Worm (Caenorhabditis elegans) whole organism, L3 larva: Measurements from ENCODE around the gene F45E4.5.

Experiments used
- R02D3.7 ChIP-seq: fragments of 150-350 bp; optimal IDR thresholded peaks from 2 replicates; lab custom pipeline; 2014; ENCODE audit warnings: missing biosample characterization, missing genetic modification characterization
- ceh-82 ChIP-seq: fragments of 150-350 bp; optimal IDR thresholded peaks from 2 replicates; lab custom pipeline; 2014; ENCODE audit warnings: missing biosample characterization, missing genetic modification characterization
- egl-27 ChIP-seq: sonication (generic microtip); optimal IDR thresholded peaks from 4 replicates; lab custom pipeline; 2017; ENCODE audit warnings: missing biosample characterization, missing genetic modification reagents, missing genetic modification characterization
- eor-1 ChIP-seq, 2 experiments: fragments of 150-350 bp; optimal IDR thresholded peaks; 2 replicates each; lab custom pipeline; 2014 to 2018; ENCODE audit warnings: missing biosample characterization in 2 of 2, missing genetic modification characterization in 2 of 2
- fkh-10 ChIP-seq: sonication (generic microtip); optimal IDR thresholded peaks from 2 replicates; lab custom pipeline; 2017; ENCODE audit warnings: missing biosample characterization, missing genetic modification reagents, missing genetic modification characterization
- lin-39 ChIP-seq: fragments of 150-350 bp; optimal IDR thresholded peaks from 2 replicates; lab custom pipeline; 2018; ENCODE audit warnings: missing biosample characterization, missing genetic modification reagents, missing genetic modification characterization
- nfya-1 ChIP-seq: sonication (generic microtip); optimal IDR thresholded peaks from 2 replicates; lab custom pipeline; 2017; ENCODE audit warnings: missing genetic modification characterization, mild to moderate bottlenecking, missing compliant biosample characterization, antibody characterized with exemption, moderate library complexity; ENCODE audit not compliant: insufficient read depth
- nhr-11 ChIP-seq: fragments of 150-350 bp; optimal IDR thresholded peaks from 2 replicates; lab custom pipeline; 2014; ENCODE audit warnings: missing biosample characterization, missing genetic modification characterization
- nhr-23 ChIP-seq: fragments of 150-350 bp; optimal IDR thresholded peaks from 2 replicates; lab custom pipeline; 2014; ENCODE audit warnings: missing biosample characterization, missing genetic modification reagents, missing genetic modification characterization
- nhr-237 ChIP-seq: fragments of 150-350 bp; optimal IDR thresholded peaks from 2 replicates; lab custom pipeline; 2014; ENCODE audit warnings: missing biosample characterization, missing genetic modification characterization
- nhr-28 ChIP-seq: fragments of 150-350 bp; optimal IDR thresholded peaks from 2 replicates; lab custom pipeline; 2014; ENCODE audit warnings: missing biosample characterization, missing genetic modification characterization
- nhr-77 ChIP-seq: fragments of 150-350 bp; optimal IDR thresholded peaks from 2 replicates; lab custom pipeline; 2014; ENCODE audit warnings: missing biosample characterization, missing genetic modification characterization
- pha-4 ChIP-seq: fragments of 150-350 bp; optimal IDR thresholded peaks from 2 replicates; lab custom pipeline; 2014; ENCODE audit warnings: missing biosample characterization, missing genetic modification reagents, missing genetic modification characterization
- skn-1 ChIP-seq: fragments of 150-350 bp; optimal IDR thresholded peaks from 2 replicates; lab custom pipeline; 2014; ENCODE audit warnings: missing biosample characterization, missing genetic modification characterization

DNA sequence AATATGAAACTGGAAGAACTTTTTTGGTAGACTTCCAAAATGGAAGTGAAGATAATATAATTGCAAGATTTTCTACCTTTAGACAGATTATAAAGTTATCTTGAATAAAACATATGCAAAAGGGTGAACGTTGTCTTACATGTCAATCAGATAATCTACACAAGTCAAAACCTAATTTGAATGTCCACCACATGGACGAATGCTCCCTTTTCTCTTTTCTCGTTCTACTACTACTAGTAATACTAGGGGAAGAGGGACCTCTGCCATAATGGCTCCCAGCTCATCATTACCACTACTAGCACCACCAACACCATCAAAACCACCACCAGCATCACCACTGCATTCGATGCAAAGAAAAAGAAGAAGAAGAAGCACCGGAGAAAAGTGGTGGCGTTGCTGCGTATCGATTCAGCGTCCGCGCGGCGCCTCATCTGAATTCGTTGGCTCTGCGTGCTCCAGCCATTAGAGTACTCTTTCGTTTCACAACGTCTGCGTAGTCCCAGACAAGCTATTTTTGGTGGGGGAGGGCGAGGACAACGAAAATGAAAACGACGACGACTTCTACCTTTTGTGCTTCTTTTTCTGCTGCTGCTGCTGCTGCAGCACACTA lies 43.5 kb downstream of the F45E4.5 start:
- TF ChIP-seq nhr-28 (tag; lab: Kevin White, UChicago) = no peak
- no peak for TF ChIP-seq nhr-23
- TF ChIP-seq pha-4 (tag; lab: Kevin White, UChicago) = no peak
- TF ChIP-seq lin-39 (tag; lab: Kevin White, UChicago) = peak; percentile 84
- TF ChIP-seq R02D3.7 (tag; lab: Kevin White, UChicago) = no peak
- no peak for TF ChIP-seq skn-1 (tag; lab: Kevin White, UChicago)
- no peak for TF ChIP-seq ceh-82 (tag; lab: Kevin White, UChicago)
- TF ChIP-seq nhr-77 (tag; lab: Kevin White, UChicago) = no peak
- no peak for TF ChIP-seq nhr-237 (tag; lab: Kevin White, UChicago)
- peak; percentile 51 for TF ChIP-seq nfya-1 (tag; lab: Kevin White, UChicago)
- TF ChIP-seq egl-27 (tag; lab: Kevin White, UChicago) = no peak
- no peak for TF ChIP-seq fkh-10 (GFP tag; lab: Kevin White, UChicago)
- no peak for TF ChIP-seq nhr-11 (tag; lab: Kevin White, UChicago)
- TF ChIP-seq eor-1 (tag; optimal IDR thresholded peaks at IDR 0.05; lab: Kevin White, UChicago) = no peak
